Fruit fly (Drosophila melanogaster): ENCODE measurements around the gene Nadsyn.
A peak's percentile ranks its signal among the peaks of the same experiment; 100 is the strongest.

The Nadsyn gene

dm6 chrX:13748906-13749872 is 31.1 kb upstream of the Nadsyn start (continued):
- TF ChIP-seq CG15336 (GFP tag; IDR thresholded peaks at IDR 0.05) (peak; percentile 81), CG6808 (GFP tag; optimal IDR thresholded peaks at IDR 0.05) (peak; percentile 55), CG8319 (GFP tag; optimal IDR thresholded peaks at IDR 0.05) (no peak), Ets21C (GFP tag; optimal IDR thresholded peaks at IDR 0.05) (no peak), CG10631 (GFP tag; optimal IDR thresholded peaks at IDR 0.05) (peak; percentile 0), Met (GFP tag; optimal IDR thresholded peaks at IDR 0.05) (peak; percentile 36), vri (GFP tag; optimal IDR thresholded peaks at IDR 0.05) (peak; percentile 88), fkh (GFP tag; optimal IDR thresholded peaks at IDR 0.05) (peak; percentile 52), CG3032 (tag; optimal IDR thresholded peaks at IDR 0.05) (no peak), dsx (GFP tag; optimal IDR thresholded peaks at IDR 0.05; ENCODE audit: poor library complexity, severe bottlenecking) (no peak), fd85E (GFP tag; optimal IDR thresholded peaks at IDR 0.05) (no peak), Sox14 (GFP tag; optimal IDR thresholded peaks at IDR 0.05) (peak; percentile 9), CG8632 (GFP tag; optimal IDR thresholded peaks at IDR 0.05) (peak; percentile 27), Hr4 (GFP tag; optimal IDR thresholded peaks at IDR 0.05) (peak; percentile 44), CG9139 (GFP tag; optimal IDR thresholded peaks at IDR 0.05) (no peak), fd59A (GFP tag; optimal IDR thresholded peaks at IDR 0.05) (no peak), acj6 (GFP tag; optimal IDR thresholded peaks at IDR 0.05) (peak; percentile 35), CG11294 (GFP tag; IDR thresholded peaks at IDR 0.05) (peak; percentile 59), CG31627 (GFP tag; optimal IDR thresholded peaks at IDR 0.05) (no peak), Eip93F (GFP tag; optimal IDR thresholded peaks at IDR 0.05) (no peak), Sox15 (GFP tag; optimal IDR thresholded peaks at IDR 0.05) (no peak), achi (GFP tag; optimal IDR thresholded peaks at IDR 0.05) (peak; percentile 26), CG11902 (GFP tag; optimal IDR thresholded peaks at IDR 0.05) (no peak), Eip78C (GFP tag) (peak; percentile 85), net (GFP tag; optimal IDR thresholded peaks at IDR 0.05) (no peak), CG8119 (GFP tag; IDR thresholded peaks at IDR 0.05) (peak; percentile 75; the same call in 2 of the 3 replicates), Eip75B (GFP tag; optimal IDR thresholded peaks at IDR 0.05) (peak; percentile 15), eg (GFP tag; IDR thresholded peaks at IDR 0.05) (peak; percentile 67), CG6276 (GFP tag; optimal IDR thresholded peaks at IDR 0.05) (peak; percentile 32), OdsH (GFP tag; optimal IDR thresholded peaks at IDR 0.05) (peak; percentile 46)

- TF ChIP-seq CG6163 (GFP tag; IDR thresholded peaks at IDR 0.05): peak; percentile 67; the same call in 2 of the 3 replicates
- TF ChIP-seq CG6792 (GFP tag; optimal IDR thresholded peaks at IDR 0.05): no peak
- TF ChIP-seq achi (GFP tag; optimal IDR thresholded peaks at IDR 0.05): peak; percentile 47
- peak; percentile 80 for TF ChIP-seq CG32006 (GFP tag; optimal IDR thresholded peaks at IDR 0.05)
- peak; percentile 84 for TF ChIP-seq Eip78C (GFP tag)
- peak; percentile 13 for TF ChIP-seq lz (GFP tag; optimal IDR thresholded peaks at IDR 0.05)
- TF ChIP-seq fd85E (GFP tag; optimal IDR thresholded peaks at IDR 0.05): no peak
- TF ChIP-seq vri (GFP tag; optimal IDR thresholded peaks at IDR 0.05): peak; percentile 9
- TF ChIP-seq CG31627 (GFP tag; optimal IDR thresholded peaks at IDR 0.05): peak; percentile 2
- peak; percentile 16 for TF ChIP-seq CG10631 (GFP tag; optimal IDR thresholded peaks at IDR 0.05)
- TF ChIP-seq CG4318 (GFP tag; optimal IDR thresholded peaks at IDR 0.05): peak; percentile 40
- peak; percentile 52 for TF ChIP-seq svp (GFP tag)
- TF ChIP-seq CG15336 (GFP tag; IDR thresholded peaks at IDR 0.05): peak; percentile 77
- peak; percentile 74; the same call in 2 of the 3 replicates for TF ChIP-seq CG8119 (GFP tag; IDR thresholded peaks at IDR 0.05)
- TF ChIP-seq CG9139 (GFP tag; optimal IDR thresholded peaks at IDR 0.05): peak; percentile 26
- peak; percentile 56 for TF ChIP-seq CG3032 (tag; optimal IDR thresholded peaks at IDR 0.05)
- no peak for TF ChIP-seq Ets21C (GFP tag; optimal IDR thresholded peaks at IDR 0.05)
- TF ChIP-seq CG6808 (GFP tag; optimal IDR thresholded peaks at IDR 0.05): no peak
- TF ChIP-seq fkh (GFP tag; optimal IDR thresholded peaks at IDR 0.05): no peak
- peak; percentile 23 for TF ChIP-seq spab (GFP tag; optimal IDR thresholded peaks at IDR 0.05)
- TF ChIP-seq CG16779 (tag; optimal IDR thresholded peaks at IDR 0.05): peak; percentile 51
- TF ChIP-seq Eip75B (GFP tag; optimal IDR thresholded peaks at IDR 0.05): no peak
- TF ChIP-seq eg (GFP tag; IDR thresholded peaks at IDR 0.05): peak; percentile 77
- TF ChIP-seq Sox102F (GFP tag; optimal IDR thresholded peaks at IDR 0.05): no peak
- no peak for TF ChIP-seq cyc (GFP tag; optimal IDR thresholded peaks at IDR 0.05)
- no peak for TF ChIP-seq Eip93F (GFP tag; optimal IDR thresholded peaks at IDR 0.05)
- TF ChIP-seq esn (GFP tag; optimal IDR thresholded peaks at IDR 0.05): peak; percentile 5
- peak; percentile 18 for TF ChIP-seq CG8319 (GFP tag; optimal IDR thresholded peaks at IDR 0.05)
- TF ChIP-seq CG11762 (GFP tag; optimal IDR thresholded peaks at IDR 0.05; ENCODE audit: insufficient read depth): peak; percentile 27
- peak; percentile 55 for TF ChIP-seq dac (GFP tag; optimal IDR thresholded peaks at IDR 0.05)
- peak in 1 of 2 experiments; percentile 66 for TF ChIP-seq salr (GFP tag; optimal IDR thresholded peaks at IDR 0.05)
Observed at dm6 chrX:13747635-13748467, 29.8 kb upstream of the Nadsyn start.

All from whole organism, prepupa.